Fruit fly (Drosophila melanogaster) Kc167 (cell line): ENCODE results near the gene CG14277.

Source experiments
- Myc ChIP-seq: fragments of >200 bp; optimal IDR thresholded peaks from 2 replicates; lab custom pipeline; 2017; ENCODE audit warnings: missing external identifiers
- Sin3A ChIP-seq: fragments of >200 bp; optimal IDR thresholded peaks from 2 replicates; lab custom pipeline; 2018; ENCODE audit warnings: missing external identifiers
- h ChIP-seq: fragments of >200 bp; optimal IDR thresholded peaks from 3 replicates; lab custom pipeline; 2018; ENCODE audit warnings: missing external identifiers
- insv ChIP-seq: fragments of >200 bp; optimal IDR thresholded peaks from 3 replicates; lab custom pipeline; 2018; ENCODE audit warnings: missing external identifiers
- psq ChIP-seq: fragments of >200 bp; optimal IDR thresholded peaks from 2 replicates; lab custom pipeline; 2017; ENCODE audit warnings: missing external identifiers

- TF ChIP-seq Sin3A (lab: Kevin White, UChicago): no peak
- no peak for TF ChIP-seq psq (lab: Kevin White, UChicago)
- no peak for TF ChIP-seq insv (lab: Kevin White, UChicago)
- no peak for TF ChIP-seq h (lab: Kevin White, UChicago)
- no peak for TF ChIP-seq Myc (lab: Kevin White, UChicago)
Measured at dm6 chr2L:8229628-8230027, 12.7 kb upstream of the CG14277 start.
